Worm (Caenorhabditis elegans) whole organism, L1 larva: Measurements from ENCODE around the gene git-1.

ENCODE experiments used
- C04F5.9 ChIP-seq: sonication (generic microtip); optimal IDR thresholded peaks from 2 replicates; lab custom pipeline; 2016; ENCODE audit warnings: missing genetic modification characterization, missing compliant biosample characterization
- C16A3.4 ChIP-seq: fragments of 150-350 bp; optimal IDR thresholded peaks from 2 replicates; lab custom pipeline; 2014; ENCODE audit warnings: missing biosample characterization, missing genetic modification characterization
- Y116A8C.19 ChIP-seq: sonication (generic microtip); optimal IDR thresholded peaks from 2 replicates; lab custom pipeline; 2016; ENCODE audit warnings: missing compliant biosample characterization, missing genetic modification characterization, borderline replicate concordance
- aha-1 ChIP-seq: fragments of 150-350 bp; optimal IDR thresholded peaks from 2 replicates; lab custom pipeline; 2014; ENCODE audit warnings: missing biosample characterization, missing genetic modification characterization
- aly-2 ChIP-seq: fragments of 150-350 bp; optimal IDR thresholded peaks from 2 replicates; lab custom pipeline; 2014; ENCODE audit warnings: missing biosample characterization, missing genetic modification characterization
- ama-1 ChIP-seq: fragments of 150-350 bp; optimal IDR thresholded peaks from 2 replicates; lab custom pipeline; 2014
- blmp-1 ChIP-seq: fragments of 150-350 bp; optimal IDR thresholded peaks from 2 replicates; lab custom pipeline; 2014; ENCODE audit warnings: missing biosample characterization, missing genetic modification characterization
- ceh-63 ChIP-seq: fragments of 200-800 bp; sonication (Bioruptor generic); optimal IDR thresholded peaks from 2 replicates; lab custom pipeline; 2018; ENCODE audit warnings: mild to moderate bottlenecking, missing genetic modification characterization, missing compliant biosample characterization
- ceh-8 ChIP-seq: fragments of 200-800 bp; sonication (Bioruptor generic); optimal IDR thresholded peaks from 2 replicates; lab custom pipeline; 2018; ENCODE audit warnings: mild to moderate bottlenecking, missing genetic modification characterization, moderate library complexity, missing compliant biosample characterization
- ceh-82 ChIP-seq, 3 experiments: fragments of 150-350 bp in 1 of 3; sonication (generic microtip) in 2 of 3; optimal IDR thresholded peaks; 2 replicates each; lab custom pipeline; 2014 to 2017; ENCODE audit warnings: missing biosample characterization in 3 of 3, missing genetic modification characterization in 3 of 3
- ceh-88 ChIP-seq: fragments of 200-800 bp; sonication (Bioruptor generic); IDR thresholded peaks from 2 replicates; pipeline ENCODE4 v1.3.6; 2022; ENCODE audit warnings: missing genetic modification characterization, missing compliant biosample characterization
- ceh-90 ChIP-seq: sonication (generic microtip); optimal IDR thresholded peaks from 2 replicates; lab custom pipeline; 2016; ENCODE audit warnings: missing genetic modification characterization, missing compliant biosample characterization
- elt-2 ChIP-seq: sonication (generic microtip); optimal IDR thresholded peaks from 2 replicates; lab custom pipeline; 2016; ENCODE audit warnings: missing genetic modification characterization, mild to moderate bottlenecking, inconsistent platforms, missing compliant biosample characterization, missing genetic modification reagents
- elt-3 ChIP-seq, 6 experiments: fragments of 150-350 bp in 1 of 6; sonication (generic microtip); optimal IDR thresholded peaks; 2 replicates each; lab custom pipeline; 2017 to 2018; ENCODE audit warnings: missing biosample characterization in 6 of 6, missing genetic modification characterization in 6 of 6, inconsistent platforms in 1 of 6
- ets-5 ChIP-seq: fragments of 200-800 bp; sonication (Bioruptor generic); IDR thresholded peaks from 2 replicates; pipeline ENCODE4 v1.3.6; 2022; ENCODE audit warnings: missing genetic modification characterization, missing compliant biosample characterization
- fkh-10 ChIP-seq: sonication (generic microtip); optimal IDR thresholded peaks from 2 replicates; lab custom pipeline; 2017; ENCODE audit warnings: missing biosample characterization, missing genetic modification reagents, missing genetic modification characterization
- hlh-17 ChIP-seq: fragments of 200-800 bp; sonication (Bioruptor generic); optimal IDR thresholded peaks from 2 replicates; lab custom pipeline; 2018; ENCODE audit warnings: missing genetic modification characterization, mild to moderate bottlenecking, missing compliant biosample characterization, moderate library complexity, borderline replicate concordance
- hlh-4 ChIP-seq: sonication (generic microtip); optimal IDR thresholded peaks from 2 replicates; lab custom pipeline; 2016; ENCODE audit warnings: mild to moderate bottlenecking, missing genetic modification characterization, missing compliant biosample characterization
- hpl-2 ChIP-seq: fragments of 150-350 bp; optimal IDR thresholded peaks from 2 replicates; lab custom pipeline; 2014; ENCODE audit warnings: missing biosample characterization, missing genetic modification reagents, missing genetic modification characterization
- irx-1 ChIP-seq: sonication (generic microtip); optimal IDR thresholded peaks from 2 replicates; lab custom pipeline; 2016; ENCODE audit warnings: missing genetic modification characterization, missing compliant biosample characterization
- isw-1 ChIP-seq: fragments of 200-800 bp; sonication (Bioruptor generic); IDR thresholded peaks from 2 replicates; pipeline ENCODE4 v1.3.6; 2022; ENCODE audit warnings: missing genetic modification characterization, missing compliant biosample characterization
- jun-1 ChIP-seq: fragments of 150-350 bp; optimal IDR thresholded peaks from 2 replicates; lab custom pipeline; 2014; ENCODE audit warnings: missing biosample characterization, missing genetic modification reagents, missing genetic modification characterization
- lin-15B ChIP-seq: fragments of 150-350 bp; sonication (generic microtip); optimal IDR thresholded peaks from 3 replicates; lab custom pipeline; 2014; ENCODE audit warnings: missing biosample characterization, missing genetic modification characterization
- lin-39 ChIP-seq: fragments of 150-350 bp; optimal IDR thresholded peaks from 2 replicates; lab custom pipeline; 2014; ENCODE audit warnings: missing biosample characterization, missing genetic modification reagents, missing genetic modification characterization
- lsy-2 ChIP-seq, 2 experiments: fragments of 150-350 bp; optimal IDR thresholded peaks; 2 replicates each; lab custom pipeline; 2014; ENCODE audit warnings: missing biosample characterization in 2 of 2, missing genetic modification characterization in 2 of 2
- mab-9 ChIP-seq: fragments of 200-800 bp; sonication (Bioruptor generic); IDR thresholded peaks from 2 replicates; pipeline ENCODE4 v1.3.6; 2022; ENCODE audit warnings: missing genetic modification reagents, missing genetic modification characterization, missing compliant biosample characterization
- mdl-1 ChIP-seq, 2 experiments: fragments of 150-350 bp; optimal IDR thresholded peaks; 2 replicates each; lab custom pipeline; 2014 to 2017; ENCODE audit warnings: missing biosample characterization in 2 of 2, missing genetic modification characterization in 2 of 2, inconsistent platforms in 1 of 2
- mef-2 ChIP-seq: fragments of 150-350 bp; optimal IDR thresholded peaks from 2 replicates; lab custom pipeline; 2014; ENCODE audit warnings: missing biosample characterization, missing genetic modification characterization
- mep-1 ChIP-seq: fragments of 150-350 bp; optimal IDR thresholded peaks from 2 replicates; lab custom pipeline; 2014; ENCODE audit warnings: missing biosample characterization, missing genetic modification characterization
- nhr-20 ChIP-seq: sonication (generic microtip); optimal IDR thresholded peaks from 2 replicates; lab custom pipeline; 2016; ENCODE audit warnings: mild to moderate bottlenecking, missing genetic modification characterization, missing compliant biosample characterization
- nhr-237 ChIP-seq: fragments of 150-350 bp; optimal IDR thresholded peaks from 2 replicates; lab custom pipeline; 2014; ENCODE audit warnings: missing biosample characterization, missing genetic modification characterization
- nhr-28 ChIP-seq: fragments of 150-350 bp; optimal IDR thresholded peaks from 2 replicates; lab custom pipeline; 2014; ENCODE audit warnings: missing biosample characterization, missing genetic modification characterization
- nhr-47 ChIP-seq: sonication (generic microtip); optimal IDR thresholded peaks from 2 replicates; lab custom pipeline; 2016; ENCODE audit warnings: mild to moderate bottlenecking, missing genetic modification characterization, moderate library complexity, missing compliant biosample characterization
- nhr-76 ChIP-seq: sonication (generic microtip); optimal IDR thresholded peaks from 2 replicates; lab custom pipeline; 2017; ENCODE audit warnings: missing biosample characterization, missing genetic modification characterization
- nhr-84 ChIP-seq: sonication (generic microtip); optimal IDR thresholded peaks from 2 replicates; lab custom pipeline; 2017; ENCODE audit warnings: missing biosample characterization, missing genetic modification characterization
- nhr-85 ChIP-seq: sonication (generic microtip); peaks from one replicate; lab custom pipeline; 2016; ENCODE audit warnings: missing genetic modification characterization, inconsistent platforms, missing compliant biosample characterization
- pag-3 ChIP-seq: sonication (generic microtip); optimal IDR thresholded peaks from 2 replicates; lab custom pipeline; 2017; ENCODE audit warnings: missing genetic modification characterization, mild to moderate bottlenecking, missing compliant biosample characterization, antibody characterized with exemption, borderline replicate concordance; ENCODE audit not compliant: insufficient read depth
- pqm-1 ChIP-seq: sonication (generic microtip); optimal IDR thresholded peaks from 3 replicates; lab custom pipeline; 2017; ENCODE audit warnings: missing biosample characterization, missing genetic modification characterization
- rnt-1 ChIP-seq: sonication (generic microtip); optimal IDR thresholded peaks from 2 replicates; lab custom pipeline; 2016; ENCODE audit warnings: mild to moderate bottlenecking, missing genetic modification characterization, moderate library complexity, missing compliant biosample characterization
- skn-1 ChIP-seq: fragments of 150-350 bp; optimal IDR thresholded peaks from 2 replicates; lab custom pipeline; 2014; ENCODE audit warnings: missing biosample characterization, missing genetic modification characterization
- sptf-1 ChIP-seq: fragments of 150-350 bp; optimal IDR thresholded peaks from 2 replicates; lab custom pipeline; 2014; ENCODE audit warnings: missing biosample characterization, missing genetic modification characterization
- sup-37 ChIP-seq: fragments of 200-800 bp; sonication (Bioruptor generic); optimal IDR thresholded peaks from 2 replicates; lab custom pipeline; 2018; ENCODE audit warnings: mild to moderate bottlenecking, missing genetic modification characterization, missing compliant biosample characterization
- swsn-7 ChIP-seq: sonication (generic microtip); optimal IDR thresholded peaks from 2 replicates; lab custom pipeline; 2016; ENCODE audit warnings: missing genetic modification characterization, missing compliant biosample characterization
- unc-130 ChIP-seq: fragments of 150-350 bp; optimal IDR thresholded peaks from 2 replicates; lab custom pipeline; 2017; ENCODE audit warnings: missing biosample characterization, missing genetic modification characterization, inconsistent platforms
- unc-30 ChIP-seq: sonication (generic microtip); optimal IDR thresholded peaks from 2 replicates; lab custom pipeline; 2017; ENCODE audit warnings: missing biosample characterization, missing genetic modification characterization
- unc-62 ChIP-seq: fragments of 150-350 bp; optimal IDR thresholded peaks from 2 replicates; lab custom pipeline; 2014; ENCODE audit warnings: missing biosample characterization, missing genetic modification reagents, missing genetic modification characterization
- unc-86 ChIP-seq: sonication (generic microtip); optimal IDR thresholded peaks from 2 replicates; lab custom pipeline; 2016; ENCODE audit warnings: missing genetic modification characterization, missing compliant biosample characterization
- unc-98 ChIP-seq: fragments of 200-800 bp; sonication (Bioruptor generic); IDR thresholded peaks from 2 replicates; pipeline ENCODE4 v1.3.6; 2022; ENCODE audit warnings: missing genetic modification characterization, missing compliant biosample characterization
- xbp-1 ChIP-seq: sonication (generic microtip); optimal IDR thresholded peaks from 2 replicates; lab custom pipeline; 2016; ENCODE audit warnings: missing genetic modification characterization, missing compliant biosample characterization
- zag-1 ChIP-seq: fragments of 150-350 bp; optimal IDR thresholded peaks from 2 replicates; lab custom pipeline; 2014; ENCODE audit warnings: missing biosample characterization, missing genetic modification characterization
- zip-4 ChIP-seq: fragments of 200-800 bp; sonication (Bioruptor generic); optimal IDR thresholded peaks from 2 replicates; lab custom pipeline; 2018; ENCODE audit warnings: mild to moderate bottlenecking, missing genetic modification characterization, moderate library complexity, missing compliant biosample characterization
- ztf-4 ChIP-seq: fragments of 150-350 bp; optimal IDR thresholded peaks from 2 replicates; lab custom pipeline; 2014; ENCODE audit warnings: missing biosample characterization, missing genetic modification characterization

The git-1 gene

DNA sequence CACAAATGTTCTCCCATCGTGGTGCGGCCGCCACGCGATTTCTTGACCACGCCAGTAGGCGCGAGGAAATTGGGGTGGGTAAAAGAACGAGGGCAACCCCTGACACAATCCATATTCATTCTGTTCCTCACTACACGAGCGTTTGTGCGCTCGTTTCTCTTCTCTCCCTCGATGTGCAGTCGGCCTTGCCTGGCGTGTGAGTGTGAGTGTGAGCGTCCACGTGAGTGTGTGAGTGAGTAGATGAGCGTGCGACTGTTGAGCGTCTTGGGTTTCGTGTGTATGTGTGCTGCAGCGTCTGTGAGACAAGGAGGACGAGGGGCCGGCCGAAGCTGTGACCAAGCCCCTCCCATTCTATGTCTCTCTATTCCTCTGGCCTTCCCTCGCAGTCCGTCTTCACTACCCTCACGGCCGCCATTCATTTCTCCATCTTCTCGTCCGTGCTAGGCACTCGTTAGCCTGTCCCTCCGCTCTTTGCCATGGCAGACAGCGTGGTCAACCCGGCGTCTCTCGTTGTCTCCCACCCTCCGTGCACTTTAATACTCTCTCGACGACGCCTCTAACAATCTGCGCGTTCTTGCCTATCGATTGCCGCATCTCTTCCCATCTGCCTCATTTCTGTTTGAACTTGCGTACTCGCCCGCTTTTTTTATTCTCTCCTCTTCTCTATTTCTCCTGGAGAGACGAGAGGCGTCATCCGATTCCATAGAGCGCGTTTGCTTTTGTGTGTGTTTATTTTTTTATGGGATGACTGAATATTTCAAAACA, 43.9 kb downstream of the git-1 start (continued):
- TF ChIP-seq lin-15B (tag; lab: Kevin White, UChicago) (peak; percentile 72), fkh-10 (GFP tag; lab: Kevin White, UChicago) (peak; percentile 77), nhr-28 (tag; lab: Kevin White, UChicago) (no peak), sup-37 (GFP tag; lab: Kevin White, UChicago) (no peak), ets-5 (no peak), nhr-47 (tag; lab: Kevin White, UChicago) (peak; percentile 96), ceh-63 (GFP tag; lab: Kevin White, UChicago) (peak; percentile 81), pqm-1 (no peak), irx-1 (tag; lab: Kevin White, UChicago) (peak; percentile 87), xbp-1 (tag; lab: Kevin White, UChicago) (peak; percentile 93), elt-3 (tag; optimal IDR thresholded peaks at IDR 0.05; lab: Kevin White, UChicago) (peak in 2 of 6 experiments; percentile 33 to 91), Y116A8C.19 (no peak), mep-1 (tag; lab: Kevin White, UChicago) (peak; percentile 96), hlh-4 (tag; lab: Kevin White, UChicago) (no peak), nhr-85 (tag; lab: Kevin White, UChicago) (peak; percentile 99), C04F5.9 (tag; lab: Kevin White, UChicago) (peak; percentile 43), nhr-237 (tag; lab: Kevin White, UChicago) (peak; percentile 84), isw-1 (peak; percentile 79), jun-1 (tag; lab: Kevin White, UChicago) (peak; percentile 94), elt-2 (peak; percentile 67), ceh-88 (GFP tag; lab: Robert Waterston, UW) (peak; percentile 83; the same call in 1 of the 2 replicates), nhr-76 (no peak), unc-130 (tag; lab: Kevin White, UChicago) (peak; percentile 45), C16A3.4 (tag; lab: Kevin White, UChicago) (peak; percentile 87), sptf-1 (no peak), skn-1 (tag; lab: Kevin White, UChicago) (peak; percentile 93), lin-39 (tag; lab: Kevin White, UChicago) (peak; percentile 43), nhr-20 (tag; lab: Kevin White, UChicago) (peak; percentile 98), unc-98 (GFP tag; lab: Robert Waterston, UW) (no peak), zip-4 (peak; percentile 80), mdl-1 (tag; optimal IDR thresholded peaks at IDR 0.05; lab: Kevin White, UChicago) (peak in 1 of 2 experiments; percentile 97), ztf-4 (tag; lab: Kevin White, UChicago) (peak; percentile 86), unc-86 (tag; lab: Kevin White, UChicago) (peak; percentile 97), lsy-2 (tag; optimal IDR thresholded peaks at IDR 0.05; lab: Kevin White, UChicago) (peak; percentile 89 to 90), unc-30 (tag; lab: Kevin White, UChicago) (no peak), pag-3 (peak; percentile 89), rnt-1 (tag; lab: Kevin White, UChicago) (peak; percentile 88), mef-2 (tag; lab: Kevin White, UChicago) (peak; percentile 83), aha-1 (tag; lab: Kevin White, UChicago) (peak; percentile 28), zag-1 (peak; percentile 77), ceh-8 (peak; percentile 85), ama-1 (lab: Kevin White, UChicago) (peak; percentile 70), blmp-1 (tag; lab: Kevin White, UChicago) (peak; percentile 87), mab-9 (GFP tag; lab: Robert Waterston, UW) (peak; percentile 85), ceh-90 (tag; lab: Kevin White, UChicago) (peak; percentile 44), hlh-17 (GFP tag; lab: Kevin White, UChicago) (no peak), unc-62 (GFP tag; lab: Kevin White, UChicago) (no peak), nhr-84 (no peak), swsn-7 (tag; lab: Kevin White, UChicago) (peak; percentile 99), aly-2 (tag; lab: Kevin White, UChicago) (peak; percentile 21), hpl-2 (GFP tag; lab: Kevin White, UChicago) (peak; percentile 37), ceh-82 (tag; optimal IDR thresholded peaks at IDR 0.05; lab: Kevin White, UChicago) (peak; percentile 79 to 92 (median 84))
